Fruit fly (Drosophila melanogaster): Measurements from ENCODE around the gene CG1677.

Gene CG1677

DNA sequence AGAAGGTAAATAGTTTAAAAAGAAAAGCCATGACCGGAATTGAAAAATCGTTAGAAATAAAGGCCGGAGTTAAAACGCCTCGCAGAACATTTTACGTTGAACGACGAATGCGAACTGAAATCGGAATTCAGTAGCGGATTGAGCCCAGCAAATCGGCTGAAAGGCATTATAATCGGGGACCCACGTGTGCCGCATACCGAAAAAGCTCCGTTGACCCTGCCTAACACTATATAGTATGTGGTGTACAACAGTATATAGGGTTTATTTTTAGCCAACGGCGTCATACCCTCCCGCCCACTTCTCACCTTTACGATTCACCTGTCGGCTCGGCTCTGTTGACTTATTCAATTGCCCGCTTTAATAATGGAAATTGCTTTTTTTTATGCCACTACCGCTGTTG, 6.2 kb upstream of the CG1677 start, which contains the start of gene CG42246:
Gene CG42246 (minus strand): TSS at position 101 of the 400 bp plus-strand sequence.
- TF ChIP-seq H2.0 (GFP tag; IDR thresholded peaks at IDR 0.05), result no peak
- no peak for TF ChIP-seq dimm (GFP tag; IDR thresholded peaks at IDR 0.05)
- no peak for TF ChIP-seq CG8359 (GFP tag; optimal IDR thresholded peaks at IDR 0.05; ENCODE audit: borderline replicate concordance)
- no peak for TF ChIP-seq Hmr (GFP tag; optimal IDR thresholded peaks at IDR 0.05)
- TF ChIP-seq CG13424 (tag; optimal IDR thresholded peaks at IDR 0.05), result no peak
- TF ChIP-seq tup (GFP tag; optimal IDR thresholded peaks at IDR 0.05), result no peak
- TF ChIP-seq CG13894 (tag; optimal IDR thresholded peaks at IDR 0.05), result no peak
- TF ChIP-seq Drgx (GFP tag; IDR thresholded peaks at IDR 0.05), result no peak
- TF ChIP-seq CG15073 (GFP tag; optimal IDR thresholded peaks at IDR 0.05), result no peak
- TF ChIP-seq Nf-YC (tag; optimal IDR thresholded peaks at IDR 0.05), result no peak
- TF ChIP-seq jing (GFP tag; optimal IDR thresholded peaks at IDR 0.05), result no peak
- TF ChIP-seq CG12659 (GFP tag; optimal IDR thresholded peaks at IDR 0.05), result no peak
- no peak for TF ChIP-seq mirr (GFP tag; optimal IDR thresholded peaks at IDR 0.05)
- TF ChIP-seq CG31224 (GFP tag; IDR thresholded peaks at IDR 0.05), result no peak
- TF ChIP-seq Hand (GFP tag; optimal IDR thresholded peaks at IDR 0.05), result no peak
- TF ChIP-seq NC2β (GFP tag; optimal IDR thresholded peaks at IDR 0.05), result no peak
- no peak for TF ChIP-seq HmgZ (tag; optimal IDR thresholded peaks at IDR 0.05)
- TF ChIP-seq zfh2 (GFP tag; optimal IDR thresholded peaks at IDR 0.05), result no peak

DNA sequence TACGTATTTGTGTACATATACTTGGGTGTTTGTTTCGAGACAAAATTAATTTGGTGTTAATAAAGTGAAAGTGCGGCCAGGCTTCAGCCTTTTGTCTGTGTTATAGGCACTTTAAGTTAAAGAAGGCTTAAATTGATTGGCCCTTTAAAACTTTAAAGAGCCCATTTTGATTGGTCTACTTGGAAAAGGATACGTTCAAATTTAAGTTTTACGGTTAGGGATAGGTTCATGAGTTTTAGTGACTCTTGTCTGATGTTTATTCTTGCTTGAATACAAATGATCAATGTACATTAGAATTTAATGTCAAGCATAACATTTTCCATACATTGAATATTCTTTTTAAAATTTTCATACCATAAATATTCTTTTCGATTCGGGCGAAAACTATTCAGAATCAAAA, 1.3 kb upstream of the CG1677 start, which contains the start of gene CG32727:
Gene CG32727 (plus strand): TSS at position 301 of the 400 bp plus-strand sequence.
- no peak for TF ChIP-seq CG9932 (GFP tag; IDR thresholded peaks at IDR 0.05)
- no peak for TF ChIP-seq dm (GFP tag; optimal IDR thresholded peaks at IDR 0.05)
- no peak for TF ChIP-seq sqz (GFP tag; optimal IDR thresholded peaks at IDR 0.05)
- no peak for TF ChIP-seq eve (GFP tag; optimal IDR thresholded peaks at IDR 0.05)
- no peak for TF ChIP-seq Drgx (GFP tag; IDR thresholded peaks at IDR 0.05)
- no peak for TF ChIP-seq CG13287 (GFP tag; IDR thresholded peaks at IDR 0.05; ENCODE audit: partially characterized antibody)
- TF ChIP-seq CG3726 (GFP tag; IDR thresholded peaks at IDR 0.05), result no peak
- TF ChIP-seq scrt (GFP tag; optimal IDR thresholded peaks at IDR 0.05), result no peak
- TF ChIP-seq D (optimal IDR thresholded peaks at IDR 0.05), result no peak
- TF ChIP-seq D (GFP tag; optimal IDR thresholded peaks at IDR 0.05), result no peak
- TF ChIP-seq Mes4 (GFP tag; optimal IDR thresholded peaks at IDR 0.05), result no peak
- TF ChIP-seq CG14965 (GFP tag; optimal IDR thresholded peaks at IDR 0.05; ENCODE audit: borderline replicate concordance), result no peak
- TF ChIP-seq CG7928 (GFP tag; optimal IDR thresholded peaks at IDR 0.05), result no peak
- TF ChIP-seq CG12104 (GFP tag; optimal IDR thresholded peaks at IDR 0.05), result no peak
- no peak for TF ChIP-seq CG15269 (tag; optimal IDR thresholded peaks at IDR 0.05)
- no peak for TF ChIP-seq ab (GFP tag; optimal IDR thresholded peaks at IDR 0.05)
- no peak for TF ChIP-seq sens-2 (GFP tag; IDR thresholded peaks at IDR 0.05)
- no peak for TF ChIP-seq tin (GFP tag; optimal IDR thresholded peaks at IDR 0.05)
- no peak for TF ChIP-seq CG15696 (tag; optimal IDR thresholded peaks at IDR 0.05)
- no peak for TF ChIP-seq Awh (GFP tag; IDR thresholded peaks at IDR 0.05)

DNA sequence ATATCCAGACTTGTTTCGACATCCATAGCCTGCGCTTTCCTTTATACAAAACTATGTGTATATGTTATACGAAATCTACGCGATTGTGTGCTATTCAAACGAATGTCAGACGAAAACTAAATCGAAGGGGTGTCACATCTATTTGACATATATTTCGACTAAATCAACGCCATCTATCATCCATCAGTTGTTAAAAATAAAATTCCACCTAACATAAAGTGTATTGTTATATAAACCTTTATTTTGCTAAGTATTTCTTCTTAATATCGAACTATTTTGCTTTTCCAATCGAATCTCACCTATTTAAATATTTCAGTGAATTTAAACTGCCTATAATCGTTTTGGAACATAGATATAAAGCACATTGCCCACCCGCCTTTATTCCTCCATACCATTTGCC, 2.5 kb downstream of the CG1677 start, which contains the start of gene CG15035:
Gene CG15035 (minus strand): TSS at position 101 of the 400 bp plus-strand sequence.
- no peak for TF ChIP-seq CG9876 (GFP tag; optimal IDR thresholded peaks at IDR 0.05)
- no peak for TF ChIP-seq amos (GFP tag; IDR thresholded peaks at IDR 0.05; ENCODE audit: partially characterized antibody)
- TF ChIP-seq NC2β (GFP tag; optimal IDR thresholded peaks at IDR 0.05), result no peak
- no peak for TF ChIP-seq CG15601 (tag; optimal IDR thresholded peaks at IDR 0.05)
- no peak for TF ChIP-seq Xrp1 (GFP tag; IDR thresholded peaks at IDR 0.05)

Data from whole organism, embryonic.